Worm (Caenorhabditis elegans) whole organism, L4 larva: Measurements from ENCODE around the gene R02D3.8.

Source experiments
- F37D6.2 ChIP-seq: sonication (generic microtip); optimal IDR thresholded peaks from 2 replicates; lab custom pipeline; 2016; ENCODE audit warnings: mild to moderate bottlenecking, missing genetic modification characterization, missing compliant biosample characterization
- F49E8.2 ChIP-seq: sonication (generic microtip); optimal IDR thresholded peaks from 2 replicates; lab custom pipeline; 2016; ENCODE audit warnings: missing compliant biosample characterization, mild to moderate bottlenecking, missing genetic modification characterization, borderline replicate concordance
- R02D3.7 ChIP-seq: fragments of 150-350 bp; sonication (generic microtip); optimal IDR thresholded peaks from 3 replicates; lab custom pipeline; 2014; ENCODE audit warnings: missing biosample characterization, missing genetic modification characterization
- T26A8.4 ChIP-seq: fragments of 200-800 bp; sonication (Bioruptor generic); IDR thresholded peaks from 2 replicates; pipeline ENCODE4 v1.3.6; 2022; ENCODE audit warnings: missing genetic modification characterization, missing compliant biosample characterization
- Y48G9A.11 ChIP-seq: fragments of 200-800 bp; sonication (Bioruptor generic); IDR thresholded peaks from 2 replicates; pipeline ENCODE4 v1.3.6; 2022; ENCODE audit warnings: missing genetic modification reagents, missing genetic modification characterization, missing compliant biosample characterization
- Y75B8A.6 ChIP-seq: fragments of 200-800 bp; sonication (Bioruptor generic); IDR thresholded peaks from 2 replicates; pipeline ENCODE4 v1.3.6; 2022; ENCODE audit warnings: missing genetic modification reagents, missing genetic modification characterization, missing compliant biosample characterization
- ZK546.5 ChIP-seq, 2 experiments: sonication (generic microtip); optimal IDR thresholded peaks; 2 replicates each; lab custom pipeline; 2017; ENCODE audit warnings: missing biosample characterization in 2 of 2, missing genetic modification characterization in 2 of 2
- aha-1 ChIP-seq: fragments of 150-350 bp; peaks from one replicate; lab custom pipeline; 2014; ENCODE audit warnings: missing biosample characterization, missing genetic modification characterization
- aly-2 ChIP-seq: sonication (generic microtip); optimal IDR thresholded peaks from 2 replicates; lab custom pipeline; 2018; ENCODE audit warnings: missing biosample characterization, missing genetic modification characterization
- arid-1 ChIP-seq: fragments of 200-800 bp; sonication (Bioruptor generic); conservative IDR thresholded peaks from 2 replicates; pipeline ENCODE4 v1.3.6; 2022; ENCODE audit warnings: missing genetic modification reagents, missing genetic modification characterization, missing compliant biosample characterization
- ceh-20 ChIP-seq: fragments of 200-800 bp; sonication (Bioruptor generic); IDR thresholded peaks from 2 replicates; pipeline ENCODE4 v1.3.6; 2022; ENCODE audit warnings: missing genetic modification reagents, missing genetic modification characterization, missing compliant biosample characterization
- ceh-82 ChIP-seq: sonication (generic microtip); optimal IDR thresholded peaks from 2 replicates; lab custom pipeline; 2017; ENCODE audit warnings: missing biosample characterization, missing genetic modification characterization
- dve-1 ChIP-seq: sonication (generic microtip); optimal IDR thresholded peaks from 2 replicates; lab custom pipeline; 2017; ENCODE audit warnings: antibody characterized with exemption, mild to moderate bottlenecking, missing genetic modification characterization, missing compliant biosample characterization; ENCODE audit not compliant: insufficient read depth
- fkh-10 ChIP-seq: fragments of 150-350 bp; optimal IDR thresholded peaks from 2 replicates; lab custom pipeline; 2014; ENCODE audit warnings: missing biosample characterization, missing genetic modification reagents, missing genetic modification characterization
- fos-1 ChIP-seq: fragments of 150-350 bp; optimal IDR thresholded peaks from 2 replicates; lab custom pipeline; 2014; ENCODE audit warnings: missing biosample characterization, missing genetic modification characterization
- hlh-30 ChIP-seq: sonication (generic microtip); optimal IDR thresholded peaks from 2 replicates; lab custom pipeline; 2017; ENCODE audit warnings: antibody characterized with exemption, mild to moderate bottlenecking, missing genetic modification characterization, missing compliant biosample characterization; ENCODE audit not compliant: insufficient read depth
- hmg-1.1 ChIP-seq: fragments of 200-800 bp; sonication (Bioruptor generic); IDR thresholded peaks from 2 replicates; pipeline ENCODE4 v1.3.6; 2022; ENCODE audit warnings: missing genetic modification reagents, missing genetic modification characterization, missing compliant biosample characterization
- jun-1 ChIP-seq: fragments of 150-350 bp; optimal IDR thresholded peaks from 2 replicates; lab custom pipeline; 2014; ENCODE audit warnings: missing biosample characterization, missing genetic modification reagents, missing genetic modification characterization
- lim-7 ChIP-seq: fragments of 200-800 bp; sonication (Bioruptor generic); IDR thresholded peaks from 2 replicates; pipeline ENCODE4 v1.3.6; 2022; ENCODE audit warnings: missing genetic modification characterization, missing compliant biosample characterization
- lin-13 ChIP-seq: fragments of 150-350 bp; optimal IDR thresholded peaks from 2 replicates; lab custom pipeline; 2014; ENCODE audit warnings: missing biosample characterization, missing genetic modification reagents, missing genetic modification characterization
- lin-39 ChIP-seq: fragments of 150-350 bp; optimal IDR thresholded peaks from 2 replicates; lab custom pipeline; 2014; ENCODE audit warnings: missing biosample characterization, missing genetic modification reagents, missing genetic modification characterization
- lir-3 ChIP-seq: sonication (generic microtip); optimal IDR thresholded peaks from 2 replicates; lab custom pipeline; 2016; ENCODE audit warnings: mild to moderate bottlenecking, missing genetic modification characterization, missing compliant biosample characterization
- mxl-2 ChIP-seq: fragments of 200-800 bp; sonication (Bioruptor generic); conservative IDR thresholded peaks from 2 replicates; pipeline ENCODE4 v1.3.6; 2022; ENCODE audit warnings: missing genetic modification reagents, missing genetic modification characterization, missing compliant biosample characterization
- nhr-102 ChIP-seq: sonication (generic microtip); optimal IDR thresholded peaks from 2 replicates; lab custom pipeline; 2016; ENCODE audit warnings: mild to moderate bottlenecking, missing genetic modification characterization, moderate library complexity, missing compliant biosample characterization
- nhr-237 ChIP-seq: sonication (generic microtip); optimal IDR thresholded peaks from 2 replicates; lab custom pipeline; 2017; ENCODE audit warnings: missing biosample characterization, missing genetic modification characterization
- nhr-6 ChIP-seq: fragments of 150-350 bp; optimal IDR thresholded peaks from 2 replicates; lab custom pipeline; 2014; ENCODE audit warnings: missing biosample characterization, missing genetic modification characterization
- nhr-76 ChIP-seq: fragments of 150-350 bp; optimal IDR thresholded peaks from 2 replicates; lab custom pipeline; 2014; ENCODE audit warnings: missing biosample characterization, missing genetic modification characterization
- spr-1 ChIP-seq: sonication (generic microtip); optimal IDR thresholded peaks from 2 replicates; lab custom pipeline; 2016; ENCODE audit warnings: mild to moderate bottlenecking, missing genetic modification characterization, missing compliant biosample characterization
- spr-3 ChIP-seq: fragments of 200-800 bp; sonication (Bioruptor generic); optimal IDR thresholded peaks from 2 replicates; lab custom pipeline; 2018; ENCODE audit warnings: mild to moderate bottlenecking, missing genetic modification characterization, missing compliant biosample characterization
- unc-62 ChIP-seq, 3 experiments: fragments of 150-350 bp in 1 of 3; sonication (generic microtip); optimal IDR thresholded peaks in 2 of 3; peaks in 1 of 3; 1 replicate in 1 of 3; 2 replicates in 2 of 3; lab custom pipeline; 2014 to 2017; ENCODE audit warnings: missing biosample characterization in 3 of 3, missing genetic modification characterization in 3 of 3, missing genetic modification reagents in 3 of 3, missing genotype in 1 of 3
- vab-7 ChIP-seq: fragments of 200-800 bp; sonication (Bioruptor generic); IDR thresholded peaks from 2 replicates; pipeline ENCODE4 v1.3.6; 2022; ENCODE audit warnings: missing genetic modification reagents, missing genetic modification characterization, missing compliant biosample characterization
- zag-1 ChIP-seq: fragments of 150-350 bp; optimal IDR thresholded peaks from 2 replicates; lab custom pipeline; 2014; ENCODE audit warnings: missing biosample characterization, missing genetic modification characterization
- zip-11 ChIP-seq: fragments of 200-800 bp; sonication (Bioruptor generic); IDR thresholded peaks from 2 replicates; pipeline ENCODE4 v1.3.6; 2022; ENCODE audit warnings: missing genetic modification characterization, missing compliant biosample characterization
- zip-2 ChIP-seq: fragments of 150-350 bp; optimal IDR thresholded peaks from 2 replicates; lab custom pipeline; 2014; ENCODE audit warnings: missing biosample characterization, missing genetic modification characterization

Gene R02D3.8

ce11 chrIV:291851-292367 is 34.9 kb upstream of the R02D3.8 start (continued):
- TF ChIP-seq spr-3 (GFP tag; lab: Kevin White, UChicago) (no peak), R02D3.7 (no peak), zip-11 (no peak), Y48G9A.11 (GFP tag; lab: Robert Waterston, UW) (no peak), nhr-237 (tag; lab: Kevin White, UChicago) (no peak), F37D6.2 (no peak), unc-62 (GFP tag; optimal IDR thresholded peaks at IDR 0.05 in 1 of 2; lab: Kevin White, UChicago) (peak; percentile 7 to 46), unc-62 (tag; optimal IDR thresholded peaks at IDR 0.05; lab: Kevin White, UChicago) (no peak), arid-1 (no peak), ceh-20 (GFP tag; lab: Robert Waterston, UW) (no peak), ZK546.5 (tag; optimal IDR thresholded peaks at IDR 0.05; lab: Kevin White, UChicago) (no peak), ceh-82 (no peak), jun-1 (tag; lab: Kevin White, UChicago) (peak; percentile 36), fos-1 (tag; lab: Kevin White, UChicago) (peak; percentile 83), nhr-102 (peak; percentile 83), spr-1 (tag; lab: Kevin White, UChicago) (peak; percentile 57)

- TF ChIP-seq fkh-10 (GFP tag; lab: Kevin White, UChicago) (no peak), nhr-76 (no peak), aly-2 (tag; lab: Kevin White, UChicago) (no peak), zag-1 (tag; lab: Kevin White, UChicago) (no peak), lim-7 (no peak), lin-39 (no peak), lir-3 (no peak), aha-1 (tag; lab: Kevin White, UChicago) (no peak), fos-1 (tag; lab: Kevin White, UChicago) (no peak), T26A8.4 (GFP tag; lab: Robert Waterston, UW) (no peak), nhr-6 (tag; lab: Kevin White, UChicago) (no peak), F49E8.2 (tag; lab: Kevin White, UChicago) (no peak), vab-7 (GFP tag; lab: Robert Waterston, UW) (no peak), hlh-30 (tag; lab: Kevin White, UChicago) (no peak), dve-1 (tag; lab: Kevin White, UChicago) (no peak), Y75B8A.6 (GFP tag; lab: Robert Waterston, UW) (no peak), zip-11 (no peak), lin-13 (no peak), zip-2 (no peak), mxl-2 (GFP tag; lab: Robert Waterston, UW) (no peak)
Observed at ce11 chrIV:291356-291755, 34.4 kb upstream of the R02D3.8 start, which contains the start of gene T21D12.7. T21D12.7 (minus strand) TSS chrIV:291456.

ce11 chrIV:290387-290786 is 33.4 kb upstream of the R02D3.8 start:
- TF ChIP-seq hmg-1.1 (GFP tag; lab: Robert Waterston, UW), result no peak
- TF ChIP-seq unc-62 (GFP tag; optimal IDR thresholded peaks at IDR 0.05 in 1 of 2; lab: Kevin White, UChicago), result peak in 1 of 2 experiments; percentile 89
- TF ChIP-seq unc-62 (tag; optimal IDR thresholded peaks at IDR 0.05; lab: Kevin White, UChicago), result no peak

- TF ChIP-seq hlh-30 (tag; lab: Kevin White, UChicago) (peak; percentile 22), unc-62 (GFP tag; optimal IDR thresholded peaks at IDR 0.05 in 1 of 2; lab: Kevin White, UChicago) (peak in 1 of 2 experiments; percentile 89), unc-62 (tag; optimal IDR thresholded peaks at IDR 0.05; lab: Kevin White, UChicago) (no peak), ceh-20 (GFP tag; lab: Robert Waterston, UW) (no peak)
Observed at ce11 chrIV:288027-288426, 31.0 kb upstream of the R02D3.8 start, which contains the start of gene T21D12.14. T21D12.14 (minus strand) TSS chrIV:288127.
